Fruit fly (Drosophila melanogaster): ENCODE data around the gene chinmo.
A peak's percentile ranks its signal among the peaks of the same experiment; 100 is the strongest.

chinmo gene

dm6 chr2L:1655858-1656257 lies 4.8 kb downstream of the chinmo start (continued):
- TF ChIP-seq cas (GFP tag; IDR thresholded peaks at IDR 0.05) = no peak
- no peak for TF ChIP-seq Dll (GFP tag; IDR thresholded peaks at IDR 0.05; ENCODE audit: partially characterized antibody)
- no peak for TF ChIP-seq Myb (GFP tag; optimal IDR thresholded peaks at IDR 0.05)
- no peak for TF ChIP-seq CG10543 (GFP tag; optimal IDR thresholded peaks at IDR 0.05)
- TF ChIP-seq gro (GFP tag; optimal IDR thresholded peaks at IDR 0.05) = no peak
- TF ChIP-seq vvl (GFP tag; IDR thresholded peaks at IDR 0.05) = peak; percentile 71
- no peak for TF ChIP-seq CG10979 (tag; optimal IDR thresholded peaks at IDR 0.05)
- TF ChIP-seq HLH3B (GFP tag; IDR thresholded peaks at IDR 0.05) = peak; percentile 52; the same call in 1 of the 2 replicates
- peak; percentile 34 for TF ChIP-seq Chrac-16 (GFP tag; optimal IDR thresholded peaks at IDR 0.05)
- no peak for TF ChIP-seq CG33557 (GFP tag; optimal IDR thresholded peaks at IDR 0.05)
- TF ChIP-seq ara (GFP tag; IDR thresholded peaks at IDR 0.05) = no peak
- no peak for TF ChIP-seq vfl (GFP tag; optimal IDR thresholded peaks at IDR 0.05)
- peak; percentile 2 for TF ChIP-seq CG5180 (GFP tag; optimal IDR thresholded peaks at IDR 0.05)
- no peak for TF ChIP-seq Bteb2 (GFP tag; optimal IDR thresholded peaks at IDR 0.05)
- TF ChIP-seq CG4730 (GFP tag; IDR thresholded peaks at IDR 0.05) = no peak
- TF ChIP-seq yki (optimal IDR thresholded peaks at IDR 0.05) = no peak
- no peak for TF ChIP-seq h (optimal IDR thresholded peaks at IDR 0.05)
- TF ChIP-seq CG1647 (GFP tag; optimal IDR thresholded peaks at IDR 0.05) = no peak
- no peak for TF ChIP-seq vnd (GFP tag; IDR thresholded peaks at IDR 0.05; ENCODE audit: partially characterized antibody)
- TF ChIP-seq pzg (GFP tag; optimal IDR thresholded peaks at IDR 0.05) = no peak
- TF ChIP-seq Hr78 (GFP tag; optimal IDR thresholded peaks at IDR 0.05) = no peak
- no peak for TF ChIP-seq repo (GFP tag; optimal IDR thresholded peaks at IDR 0.05)
- no peak for TF ChIP-seq Eip74EF (GFP tag; optimal IDR thresholded peaks at IDR 0.05)
- no peak for TF ChIP-seq CG6854 (GFP tag; optimal IDR thresholded peaks at IDR 0.05)
- no peak for TF ChIP-seq CG13624 (GFP tag; optimal IDR thresholded peaks at IDR 0.05)
- TF ChIP-seq gcm2 (GFP tag; optimal IDR thresholded peaks at IDR 0.05) = no peak
- peak; percentile 47 for TF ChIP-seq Sox102F (GFP tag; optimal IDR thresholded peaks at IDR 0.05)
- TF ChIP-seq zfh2 (GFP tag; optimal IDR thresholded peaks at IDR 0.05) = no peak
- no peak for TF ChIP-seq CG15514 (GFP tag; optimal IDR thresholded peaks at IDR 0.05)
- TF ChIP-seq CG8388 (GFP tag; optimal IDR thresholded peaks at IDR 0.05) = peak; percentile 40
- no peak for TF ChIP-seq emc (GFP tag; optimal IDR thresholded peaks at IDR 0.05)
- TF ChIP-seq Trl (optimal IDR thresholded peaks at IDR 0.05) = no peak
- TF ChIP-seq Trl (GFP tag; optimal IDR thresholded peaks at IDR 0.05) = no peak
- no peak for TF ChIP-seq prd (optimal IDR thresholded peaks at IDR 0.05)
- peak; percentile 57; the same call in 1 of the 3 replicates for TF ChIP-seq prd (GFP tag; IDR thresholded peaks at IDR 0.05)
- TF ChIP-seq unc-4 (GFP tag; IDR thresholded peaks at IDR 0.05; ENCODE audit: partially characterized antibody) = no peak
- TF ChIP-seq Nf-YC (tag; optimal IDR thresholded peaks at IDR 0.05) = no peak
- no peak for TF ChIP-seq CG4854 (GFP tag; optimal IDR thresholded peaks at IDR 0.05)
- TF ChIP-seq Dad (GFP tag; optimal IDR thresholded peaks at IDR 0.05) = no peak
- no peak for TF ChIP-seq btn (GFP tag; optimal IDR thresholded peaks at IDR 0.05)
- TF ChIP-seq stwl (tag; optimal IDR thresholded peaks at IDR 0.05) = no peak
- peak; percentile 29; the same call in 1 of the 2 replicates for TF ChIP-seq MBD-R2 (GFP tag; IDR thresholded peaks at IDR 0.05)
- TF ChIP-seq CG12071 (GFP tag; optimal IDR thresholded peaks at IDR 0.05) = no peak
- TF ChIP-seq sd (tag; optimal IDR thresholded peaks at IDR 0.05) = no peak
- no peak for TF ChIP-seq CG14965 (GFP tag; optimal IDR thresholded peaks at IDR 0.05; ENCODE audit: borderline replicate concordance)
- peak; percentile 68 for TF ChIP-seq Ada2b (GFP tag; IDR thresholded peaks at IDR 0.05)
- peak; percentile 41; the same call in 1 of the 2 replicates for TF ChIP-seq esg (GFP tag; conservative IDR thresholded peaks at IDR 0.05)
- TF ChIP-seq Dref (GFP tag; IDR thresholded peaks at IDR 0.05) = no peak
- no peak for TF ChIP-seq br (optimal IDR thresholded peaks at IDR 0.05)
- TF ChIP-seq Sox100B (GFP tag; optimal IDR thresholded peaks at IDR 0.05) = no peak
- no peak for TF ChIP-seq da (GFP tag; optimal IDR thresholded peaks at IDR 0.05)
- TF ChIP-seq Six4 (GFP tag; optimal IDR thresholded peaks at IDR 0.05) = no peak
- no peak for TF ChIP-seq Dek (tag; optimal IDR thresholded peaks at IDR 0.05)
